Fruit fly (Drosophila melanogaster) S2 (cell line): Measurements from ENCODE around the gene CHMP2B.

ENCODE experiments used
- CG8478 ChIP-seq: fragments of >200 bp; optimal IDR thresholded peaks from 2 replicates; lab custom pipeline; 2018
- CTCF ChIP-seq, 2 experiments: fragments of >200 bp; optimal IDR thresholded peaks; 2 replicates each; lab custom pipeline; 2018

- TF ChIP-seq CG8478 (lab: Kevin White, UChicago) = no peak
- TF ChIP-seq CTCF (optimal IDR thresholded peaks at IDR 0.05; lab: Kevin White, UChicago) = no peak
Measured at dm6 chr3L:5131245-5131644, 8.2 kb upstream of the CHMP2B start, which contains the start of gene CG15212.
